Fruit fly (Drosophila melanogaster) whole organism, embryonic: Measurements from ENCODE around the gene Pld3.

Source experiments
- Adf1 ChIP-seq: fragments of 200-800 bp; sonication (Bioruptor generic); IDR thresholded peaks from 2 replicates; pipeline ENCODE4 v1.3.6; 2022; ENCODE audit warnings: missing biosample characterization, missing genetic modification characterization
- Awh ChIP-seq: fragments of 200-800 bp; sonication (Bioruptor generic); IDR thresholded peaks from 2 replicates; pipeline ENCODE4, ENCODE4 v1.3.6; 2022; ENCODE audit warnings: missing biosample characterization, missing genetic modification characterization
- Blimp-1 ChIP-seq: fragments of 200-800 bp; sonication (Bioruptor generic); optimal IDR thresholded peaks from 3 replicates; lab custom pipeline; 2018; ENCODE audit warnings: missing biosample characterization, missing genetic modification characterization, mild to moderate bottlenecking, moderate library complexity, missing genetic modification reagents
- CG11456 ChIP-seq: fragments of 200-800 bp; sonication (Bioruptor generic); IDR thresholded peaks from 3 replicates; pipeline ENCODE4 v1.3.6; 2022; ENCODE audit warnings: missing biosample characterization, missing genetic modification characterization
- CG13296 ChIP-seq: fragments of 200-800 bp; sonication (Bioruptor generic); optimal IDR thresholded peaks from 3 replicates; lab custom pipeline; 2018; ENCODE audit warnings: missing biosample characterization, mild to moderate bottlenecking, missing genetic modification characterization
- CG14441 ChIP-seq: fragments of 200-800 bp; sonication (Bioruptor generic); IDR thresholded peaks from 2 replicates; pipeline ENCODE4 v1.3.6; 2022; ENCODE audit warnings: missing biosample characterization, missing genetic modification characterization
- CG17361 ChIP-seq: fragments of 200-800 bp; sonication (Bioruptor generic); IDR thresholded peaks from 3 replicates; pipeline ENCODE4 v1.3.6; 2022; ENCODE audit warnings: missing biosample characterization, missing genetic modification characterization
- CG17568 ChIP-seq: fragments of 200-800 bp; sonication (Bioruptor generic); optimal IDR thresholded peaks from 2 replicates; lab custom pipeline; 2018; ENCODE audit warnings: missing biosample characterization, mild to moderate bottlenecking, missing genetic modification characterization, moderate library complexity
- CG17829 ChIP-seq: fragments of 200-800 bp; optimal IDR thresholded peaks from 2 replicates; lab custom pipeline; 2019; ENCODE audit warnings: missing biosample characterization, mild to moderate bottlenecking, missing genetic modification characterization, moderate library complexity
- CG18599 ChIP-seq: fragments of 200-800 bp; sonication (Bioruptor generic); optimal IDR thresholded peaks from 3 replicates; lab custom pipeline; 2017; ENCODE audit warnings: missing biosample characterization, missing genetic modification characterization, mild to moderate bottlenecking, moderate library complexity, missing genetic modification reagents
- CG2129 ChIP-seq: fragments of 200-800 bp; sonication (Bioruptor generic); IDR thresholded peaks from 2 replicates; pipeline ENCODE4 v1.3.6; 2022; ENCODE audit warnings: missing biosample characterization, missing genetic modification characterization; ENCODE audit not compliant: partially characterized antibody
- CG3163 ChIP-seq: fragments of 200-800 bp; sonication (Bioruptor generic); optimal IDR thresholded peaks from 3 replicates; lab custom pipeline; 2016; ENCODE audit warnings: missing biosample characterization, missing genetic modification characterization
- CG34376 ChIP-seq: fragments of 200-800 bp; sonication (Bioruptor generic); optimal IDR thresholded peaks from 2 replicates; lab custom pipeline; 2018; ENCODE audit warnings: missing biosample characterization, mild to moderate bottlenecking, missing genetic modification characterization
- CG43689 ChIP-seq: fragments of 200-800 bp; sonication (Bioruptor generic); IDR thresholded peaks from 2 replicates; pipeline ENCODE4 v1.3.6; 2022; ENCODE audit warnings: missing biosample characterization, missing genetic modification characterization
- CG4730 ChIP-seq: fragments of 200-800 bp; sonication (Bioruptor generic); IDR thresholded peaks from 2 replicates; pipeline ENCODE4 v1.3.6; 2022; ENCODE audit warnings: missing biosample characterization, missing genetic modification characterization
- CG7372 ChIP-seq: fragments of 200-800 bp; sonication (Bioruptor generic); IDR thresholded peaks from 2 replicates; pipeline ENCODE4 v1.3.6; 2022; ENCODE audit warnings: missing biosample characterization, missing genetic modification characterization
- CG7745 ChIP-seq: fragments of 200-800 bp; sonication (Bioruptor generic); optimal IDR thresholded peaks from 2 replicates; lab custom pipeline; 2018; ENCODE audit warnings: missing biosample characterization, mild to moderate bottlenecking, missing genetic modification characterization, moderate library complexity
- CG7963 ChIP-seq: fragments of 200-800 bp; sonication (Bioruptor generic); IDR thresholded peaks from 3 replicates; pipeline ENCODE4 v1.3.6; 2022; ENCODE audit warnings: missing biosample characterization, missing genetic modification characterization; ENCODE audit not compliant: partially characterized antibody
- CG8924 ChIP-seq: fragments of 200-800 bp; optimal IDR thresholded peaks from 3 replicates; lab custom pipeline; 2019; ENCODE audit warnings: missing biosample characterization, mild to moderate bottlenecking, missing genetic modification characterization, moderate library complexity
- Dref ChIP-seq: fragments of 200-800 bp; sonication (Bioruptor generic); IDR thresholded peaks from 2 replicates; pipeline ENCODE4 v1.3.6; 2022; ENCODE audit warnings: missing biosample characterization, missing genetic modification characterization
- Elba2 ChIP-seq: fragments of 200-800 bp; sonication (Bioruptor generic); optimal IDR thresholded peaks from 3 replicates; lab custom pipeline; 2016; ENCODE audit warnings: missing biosample characterization, missing genetic modification characterization
- HLH3B ChIP-seq: fragments of 200-800 bp; sonication (Bioruptor generic); IDR thresholded peaks from 2 replicates; pipeline ENCODE4 v1.3.6; 2022; ENCODE audit warnings: missing biosample characterization, missing genetic modification characterization
- HmgZ ChIP-seq: fragments of 200-800 bp; sonication (Bioruptor generic); optimal IDR thresholded peaks from 2 replicates; lab custom pipeline; 2018; ENCODE audit warnings: missing biosample characterization, mild to moderate bottlenecking, missing genetic modification characterization
- MTF-1 ChIP-seq: fragments of 200-800 bp; sonication (Bioruptor generic); optimal IDR thresholded peaks from 2 replicates; lab custom pipeline; 2018; ENCODE audit warnings: missing biosample characterization, mild to moderate bottlenecking, missing genetic modification characterization, borderline replicate concordance
- Neu2 ChIP-seq: fragments of 200-800 bp; sonication (Bioruptor generic); optimal IDR thresholded peaks from 3 replicates; lab custom pipeline; 2016; ENCODE audit warnings: missing biosample characterization, missing genetic modification characterization, borderline replicate concordance
- Optix ChIP-seq: fragments of 200-800 bp; sonication (Bioruptor generic); IDR thresholded peaks from 3 replicates; pipeline ENCODE4 v1.3.6; 2022; ENCODE audit warnings: missing biosample characterization, missing genetic modification characterization
- Sry-δ ChIP-seq: fragments of 200-800 bp; sonication (Bioruptor generic); optimal IDR thresholded peaks from 2 replicates; lab custom pipeline; 2016; ENCODE audit warnings: missing biosample characterization, missing genetic modification characterization
- Taf1 ChIP-seq: fragments of 200-800 bp; sonication (Bioruptor generic); IDR thresholded peaks from 2 replicates; pipeline ENCODE4 v1.3.6; 2022; ENCODE audit warnings: missing biosample characterization, missing genetic modification characterization
- Tbp ChIP-seq: fragments of >200 bp; optimal IDR thresholded peaks from 2 replicates; lab custom pipeline; 2018; ENCODE audit warnings: missing biosample characterization, missing genetic modification characterization
- Vsx1 ChIP-seq: fragments of 200-800 bp; sonication (Bioruptor generic); optimal IDR thresholded peaks from 2 replicates; lab custom pipeline; 2017; ENCODE audit warnings: missing biosample characterization, mild to moderate bottlenecking, missing genetic modification characterization, missing genetic modification reagents
- ase ChIP-seq: fragments of 200-800 bp; sonication (Bioruptor generic); IDR thresholded peaks from 3 replicates; pipeline ENCODE4 v1.3.6; 2022; ENCODE audit warnings: missing biosample characterization, missing genetic modification characterization
- ash1 ChIP-seq: fragments of 200-800 bp; sonication (Bioruptor generic); optimal IDR thresholded peaks from 2 replicates; lab custom pipeline; 2018; ENCODE audit warnings: missing biosample characterization, mild to moderate bottlenecking, missing genetic modification characterization
- corto ChIP-seq: fragments of 200-800 bp; sonication (Bioruptor generic); optimal IDR thresholded peaks from 2 replicates; lab custom pipeline; 2016; ENCODE audit warnings: missing biosample characterization, mild to moderate bottlenecking, missing genetic modification characterization, moderate library complexity
- dpn ChIP-seq, 2 experiments: fragments of 200-800 bp; sonication (Bioruptor generic); optimal IDR thresholded peaks; 3 replicates each; lab custom pipeline; 2016; ENCODE audit warnings: missing biosample characterization in 2 of 2, missing genetic modification characterization in 2 of 2
- fd102C ChIP-seq: fragments of 200-800 bp; sonication (Bioruptor generic); optimal IDR thresholded peaks from 2 replicates; lab custom pipeline; 2018; ENCODE audit warnings: missing biosample characterization, mild to moderate bottlenecking, missing genetic modification characterization, moderate library complexity
- fru ChIP-seq: fragments of >200 bp; optimal IDR thresholded peaks from 2 replicates; lab custom pipeline; 2017
- gcm ChIP-seq: fragments of 200-800 bp; sonication (Bioruptor generic); optimal IDR thresholded peaks from 2 replicates; lab custom pipeline; 2019; ENCODE audit warnings: missing biosample characterization, mild to moderate bottlenecking, missing genetic modification characterization, moderate library complexity
- gsb ChIP-seq: fragments of 200-800 bp; sonication (Bioruptor generic); IDR thresholded peaks from 2 replicates; pipeline ENCODE4 v1.3.6; 2022; ENCODE audit warnings: missing biosample characterization, missing genetic modification characterization
- hth ChIP-seq: fragments of >200 bp; optimal IDR thresholded peaks from 2 replicates; lab custom pipeline; 2017; ENCODE audit warnings: inconsistent platforms
- inv ChIP-seq: fragments of 200-800 bp; sonication (Bioruptor generic); IDR thresholded peaks from 2 replicates; pipeline ENCODE4 v1.3.6; 2022; ENCODE audit warnings: missing biosample characterization, missing genetic modification characterization; ENCODE audit not compliant: partially characterized antibody
- jigr1 ChIP-seq: fragments of 200-800 bp; sonication (Bioruptor generic); IDR thresholded peaks from 3 replicates; pipeline ENCODE4 v1.3.6; 2022; ENCODE audit warnings: missing biosample characterization, missing genetic modification characterization
- jing ChIP-seq: fragments of 200-800 bp; sonication (Bioruptor generic); optimal IDR thresholded peaks from 2 replicates; lab custom pipeline; 2018; ENCODE audit warnings: missing biosample characterization, mild to moderate bottlenecking, missing genetic modification characterization
- pan ChIP-seq, 4 experiments: fragments of >200 bp in 3 of 4; fragments of 200-800 bp in 1 of 4; sonication (Bioruptor generic) in 1 of 4; optimal IDR thresholded peaks in 3 of 4; IDR thresholded peaks in 1 of 4; 2 replicates each; pipeline versions ENCODE4 v1.3.6 to Lab custom; 2017 to 2022; ENCODE audit warnings: missing biosample characterization in 2 of 4, missing genetic modification characterization in 2 of 4, mixed read lengths in 1 of 4
- pum ChIP-seq: fragments of 200-800 bp; sonication (Bioruptor generic); optimal IDR thresholded peaks from 2 replicates; lab custom pipeline; 2016; ENCODE audit warnings: missing biosample characterization, missing genetic modification characterization
- run ChIP-seq: fragments of 200-800 bp; sonication (Bioruptor generic); optimal IDR thresholded peaks from 3 replicates; lab custom pipeline; 2018; ENCODE audit warnings: missing biosample characterization, mild to moderate bottlenecking, missing genetic modification characterization
- salm ChIP-seq: fragments of 200-800 bp; sonication (Bioruptor generic); optimal IDR thresholded peaks from 2 replicates; lab custom pipeline; 2018; ENCODE audit warnings: missing biosample characterization, mild to moderate bottlenecking, missing genetic modification characterization
- sens-2 ChIP-seq: fragments of 200-800 bp; sonication (Bioruptor generic); IDR thresholded peaks from 2 replicates; pipeline ENCODE4 v1.3.6; 2022; ENCODE audit warnings: missing biosample characterization, missing genetic modification characterization
- shn ChIP-seq: fragments of 200-800 bp; sonication (Bioruptor generic); optimal IDR thresholded peaks from 3 replicates; lab custom pipeline; 2016; ENCODE audit warnings: missing biosample characterization, missing genetic modification characterization
- trh ChIP-seq: fragments of 200-800 bp; sonication (Bioruptor generic); optimal IDR thresholded peaks from 2 replicates; lab custom pipeline; 2016; ENCODE audit warnings: missing biosample characterization, missing genetic modification characterization
- twi ChIP-seq: fragments of 200-800 bp; optimal IDR thresholded peaks from 2 replicates; lab custom pipeline; 2019; ENCODE audit warnings: missing biosample characterization, mild to moderate bottlenecking, missing genetic modification characterization, moderate library complexity
- zen2 ChIP-seq: fragments of 200-800 bp; sonication (Bioruptor generic); IDR thresholded peaks from 3 replicates; pipeline ENCODE4 v1.3.6; 2022; ENCODE audit warnings: missing biosample characterization, missing genetic modification characterization; ENCODE audit not compliant: partially characterized antibody

Pld3 gene

DNA sequence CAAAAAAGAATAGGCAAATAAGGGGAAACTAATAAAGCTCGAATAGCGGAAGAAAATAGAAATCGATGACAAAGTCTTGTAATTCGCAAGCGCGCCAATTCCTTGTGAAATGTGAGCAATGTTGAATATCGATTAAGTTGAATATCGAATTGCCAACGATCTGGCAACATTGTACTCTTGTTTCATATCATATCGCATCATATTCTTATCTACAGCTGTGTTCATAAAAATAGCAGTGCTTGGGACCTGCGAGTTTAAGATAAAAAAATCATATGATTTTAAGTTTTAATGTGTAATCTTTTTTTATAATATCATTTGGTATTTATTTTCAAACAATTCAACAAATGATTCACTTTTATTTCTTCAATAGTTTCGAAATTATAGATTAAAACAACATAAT lies 9.6 kb upstream of the Pld3 start (continued):
- TF ChIP-seq pum (GFP tag; lab: Kevin White, UChicago), result peak; percentile 12
- no peak for TF ChIP-seq twi (tag; lab: Kevin White, UChicago)
- TF ChIP-seq HmgZ (tag; lab: Kevin White, UChicago), result peak; percentile 50
- TF ChIP-seq CG18599 (GFP tag; lab: Kevin White, UChicago), result no peak
- TF ChIP-seq Awh, result no peak
- peak; percentile 52; the same call in 1 of the 3 replicates for TF ChIP-seq CG11456 (GFP tag; lab: Robert Waterston, UW)
- no peak for TF ChIP-seq Elba2 (GFP tag; lab: Kevin White, UChicago)
- TF ChIP-seq ash1 (GFP tag; lab: Kevin White, UChicago), result no peak
- no peak for TF ChIP-seq fru (lab: Kevin White, UChicago)
- TF ChIP-seq CG2129, result no peak
- no peak for TF ChIP-seq pan (optimal IDR thresholded peaks at IDR 0.05; lab: Kevin White, UChicago)
- TF ChIP-seq pan (GFP tag; optimal IDR thresholded peaks at IDR 0.05 in 1 of 2, IDR thresholded peaks at IDR 0.05 in 1 of 2), result peak in 1 of 2 experiments; percentile 78
- no peak for TF ChIP-seq run (tag; lab: Kevin White, UChicago)
- 0 out of 2 replicates have a peak, but pooled peaks have one; percentile 8 for TF ChIP-seq CG4730 (GFP tag; lab: Robert Waterston, UW)
- TF ChIP-seq shn (GFP tag; lab: Kevin White, UChicago), result no peak
- peak; percentile 59 for TF ChIP-seq CG13296 (GFP tag; lab: Kevin White, UChicago)
- peak; percentile 66; the same call in 1 of the 2 replicates for TF ChIP-seq HLH3B (GFP tag; lab: Robert Waterston, UW)
- TF ChIP-seq CG34376, result peak; percentile 25
- no peak for TF ChIP-seq jigr1
- TF ChIP-seq Blimp-1 (GFP tag; lab: Kevin White, UChicago), result no peak
- no peak for TF ChIP-seq CG7372
- peak; percentile 83 for TF ChIP-seq Dref (GFP tag; lab: Robert Waterston, UW)
- no peak for TF ChIP-seq gsb (GFP tag; lab: Robert Waterston, UW)
- TF ChIP-seq jing (GFP tag; lab: Kevin White, UChicago), result no peak
- no peak for TF ChIP-seq gcm (GFP tag; lab: Kevin White, UChicago)
- TF ChIP-seq dpn (GFP tag; optimal IDR thresholded peaks at IDR 0.05; lab: Kevin White, UChicago), result peak; percentile 36 to 49
- TF ChIP-seq CG17829 (tag; lab: Kevin White, UChicago), result peak; percentile 63
- no peak for TF ChIP-seq salm
- TF ChIP-seq ase (GFP tag; lab: Robert Waterston, UW), result peak; percentile 44; the same call in 1 of the 3 replicates
- TF ChIP-seq sens-2 (GFP tag; lab: Robert Waterston, UW), result 0 out of 2 replicates have a peak, but pooled peaks have one; percentile 10
- TF ChIP-seq Adf1 (GFP tag; lab: Robert Waterston, UW), result no peak
- TF ChIP-seq CG8924 (tag; lab: Kevin White, UChicago), result peak; percentile 60
- TF ChIP-seq CG43689 (GFP tag; lab: Robert Waterston, UW), result no peak
- peak; percentile 70 for TF ChIP-seq CG17361 (GFP tag; lab: Robert Waterston, UW)
- no peak for TF ChIP-seq hth (lab: Kevin White, UChicago)
- TF ChIP-seq Optix (GFP tag; lab: Robert Waterston, UW), result no peak
- no peak for TF ChIP-seq Neu2 (GFP tag; lab: Kevin White, UChicago)
- no peak for TF ChIP-seq CG14441 (GFP tag; lab: Robert Waterston, UW)
- peak; percentile 4 for TF ChIP-seq trh (GFP tag; lab: Kevin White, UChicago)
- no peak for TF ChIP-seq CG7745
- TF ChIP-seq Sry-δ (GFP tag; lab: Kevin White, UChicago), result peak; percentile 68
- peak; percentile 22 for TF ChIP-seq CG17568 (GFP tag; lab: Kevin White, UChicago)
- no peak for TF ChIP-seq Taf1 (GFP tag; lab: Robert Waterston, UW)
- TF ChIP-seq zen2, result peak; percentile 73; the same call in 1 of the 3 replicates
- no peak for TF ChIP-seq Tbp
- TF ChIP-seq corto (GFP tag; lab: Kevin White, UChicago), result no peak
- no peak for TF ChIP-seq Vsx1 (GFP tag; lab: Kevin White, UChicago)
- 0 out of 2 replicates have a peak, but pooled peaks have one; percentile 24 for TF ChIP-seq inv (GFP tag; lab: Robert Waterston, UW)
- TF ChIP-seq MTF-1 (GFP tag; lab: Kevin White, UChicago), result peak; percentile 12
- TF ChIP-seq CG7963, result peak; percentile 39; the same call in 1 of the 3 replicates
- TF ChIP-seq fd102C (GFP tag; lab: Kevin White, UChicago), result no peak
- no peak for TF ChIP-seq CG3163 (GFP tag; lab: Kevin White, UChicago)
